Fruit fly (Drosophila melanogaster) whole organism, embryonic: ENCODE results near the gene Rab14.

Source experiments
- CG10366 ChIP-seq: fragments of 200-800 bp; sonication (Bioruptor generic); IDR thresholded peaks from 2 replicates; pipeline ENCODE4 v1.3.6; 2022; ENCODE audit warnings: missing biosample characterization, missing genetic modification characterization
- CG12071 ChIP-seq: fragments of 200-800 bp; sonication (Bioruptor generic); optimal IDR thresholded peaks from 3 replicates; lab custom pipeline; 2018; ENCODE audit warnings: missing biosample characterization, mild to moderate bottlenecking, missing genetic modification characterization
- CG12155 ChIP-seq: fragments of 200-800 bp; sonication (Bioruptor generic); optimal IDR thresholded peaks from 3 replicates; lab custom pipeline; 2016; ENCODE audit warnings: missing biosample characterization, missing genetic modification characterization
- CG12391 ChIP-seq: fragments of 200-800 bp; sonication (Bioruptor generic); optimal IDR thresholded peaks from 3 replicates; lab custom pipeline; 2018; ENCODE audit warnings: missing biosample characterization, mild to moderate bottlenecking, missing genetic modification characterization, moderate library complexity
- CG17328 ChIP-seq: fragments of 200-800 bp; sonication (Bioruptor generic); IDR thresholded peaks from 2 replicates; pipeline ENCODE4 v1.3.6; 2022; ENCODE audit warnings: missing biosample characterization, missing genetic modification characterization
- CG18011 ChIP-seq: fragments of 200-800 bp; sonication (Bioruptor generic); optimal IDR thresholded peaks from 2 replicates; lab custom pipeline; 2017; ENCODE audit warnings: missing biosample characterization, missing genetic modification characterization, mild to moderate bottlenecking, moderate library complexity, missing genotype
- CG2202 ChIP-seq: fragments of 200-800 bp; sonication (Bioruptor generic); optimal IDR thresholded peaks from 2 replicates; lab custom pipeline; 2018; ENCODE audit warnings: missing biosample characterization, mild to moderate bottlenecking, missing genetic modification characterization
- CG2678 ChIP-seq: fragments of 200-800 bp; sonication (Bioruptor generic); optimal IDR thresholded peaks from 3 replicates; lab custom pipeline; 2019; ENCODE audit warnings: missing biosample characterization, mild to moderate bottlenecking, missing genetic modification characterization, moderate library complexity
- CG34422 ChIP-seq: fragments of 200-800 bp; sonication (Bioruptor generic); IDR thresholded peaks from 3 replicates; pipeline ENCODE4 v1.3.6; 2022; ENCODE audit warnings: missing biosample characterization, missing genetic modification characterization
- CG5953 ChIP-seq: fragments of 200-800 bp; sonication (Bioruptor generic); IDR thresholded peaks from 2 replicates; pipeline ENCODE4 v1.3.6; 2022; ENCODE audit warnings: missing biosample characterization, missing genetic modification characterization
- CG6254 ChIP-seq: fragments of 200-800 bp; sonication (Bioruptor generic); optimal IDR thresholded peaks from 3 replicates; lab custom pipeline; 2017; ENCODE audit warnings: mild to moderate bottlenecking, missing biosample characterization, missing genetic modification reagents, missing genetic modification characterization
- CG6654 ChIP-seq: fragments of 200-800 bp; sonication (Bioruptor generic); optimal IDR thresholded peaks from 2 replicates; lab custom pipeline; 2017; ENCODE audit warnings: missing biosample characterization, mild to moderate bottlenecking, missing genetic modification characterization
- CG6689 ChIP-seq: fragments of 200-800 bp; sonication (Bioruptor generic); IDR thresholded peaks from 2 replicates; pipeline ENCODE4 v1.3.6; 2022; ENCODE audit warnings: missing biosample characterization, missing genetic modification characterization
- CG7357 ChIP-seq: fragments of 200-800 bp; sonication (Bioruptor generic); IDR thresholded peaks from 3 replicates; pipeline ENCODE4 v1.3.6; 2022; ENCODE audit warnings: missing biosample characterization, missing genetic modification characterization
- CG7372 ChIP-seq: fragments of 200-800 bp; sonication (Bioruptor generic); IDR thresholded peaks from 2 replicates; pipeline ENCODE4 v1.3.6; 2022; ENCODE audit warnings: missing biosample characterization, missing genetic modification characterization
- CG7928 ChIP-seq: fragments of 200-800 bp; sonication (Bioruptor generic); optimal IDR thresholded peaks from 2 replicates; lab custom pipeline; 2017; ENCODE audit warnings: missing biosample characterization, mild to moderate bottlenecking, missing genetic modification characterization
- CG7963 ChIP-seq: fragments of 200-800 bp; sonication (Bioruptor generic); IDR thresholded peaks from 3 replicates; pipeline ENCODE4 v1.3.6; 2022; ENCODE audit warnings: missing biosample characterization, missing genetic modification characterization; ENCODE audit not compliant: partially characterized antibody
- CG9797 ChIP-seq: fragments of 200-800 bp; sonication (Bioruptor generic); optimal IDR thresholded peaks from 3 replicates; lab custom pipeline; 2018; ENCODE audit warnings: missing biosample characterization, mild to moderate bottlenecking, missing genetic modification characterization
- Camta ChIP-seq: fragments of 200-800 bp; sonication (Bioruptor generic); optimal IDR thresholded peaks from 2 replicates; lab custom pipeline; 2016; ENCODE audit warnings: missing biosample characterization, missing genetic modification characterization
- Dip2 ChIP-seq: fragments of 200-800 bp; sonication (Bioruptor generic); IDR thresholded peaks from 2 replicates; pipeline ENCODE4 v1.3.6; 2022; ENCODE audit warnings: missing biosample characterization, missing genetic modification characterization
- H15 ChIP-seq: fragments of 200-800 bp; sonication (Bioruptor generic); IDR thresholded peaks from 3 replicates; pipeline ENCODE4 v1.3.6; 2022; ENCODE audit warnings: missing biosample characterization, missing genetic modification characterization
- HLH3B ChIP-seq: fragments of 200-800 bp; sonication (Bioruptor generic); IDR thresholded peaks from 2 replicates; pipeline ENCODE4 v1.3.6; 2022; ENCODE audit warnings: missing biosample characterization, missing genetic modification characterization
- MBD-R2 ChIP-seq: fragments of 200-800 bp; sonication (Bioruptor generic); IDR thresholded peaks from 2 replicates; pipeline ENCODE4 v1.3.6; 2022; ENCODE audit warnings: missing biosample characterization, missing genetic modification characterization
- Max ChIP-seq: fragments of 200-800 bp; sonication (Bioruptor generic); optimal IDR thresholded peaks from 2 replicates; lab custom pipeline; 2016; ENCODE audit warnings: missing biosample characterization, mild to moderate bottlenecking, missing genetic modification characterization
- NfI ChIP-seq: fragments of 200-800 bp; sonication (Bioruptor generic); optimal IDR thresholded peaks from 3 replicates; lab custom pipeline; 2018; ENCODE audit warnings: missing biosample characterization, mild to moderate bottlenecking, missing genetic modification characterization, moderate library complexity
- Oaz ChIP-seq: fragments of 200-800 bp; sonication (Bioruptor generic); IDR thresholded peaks from 2 replicates; pipeline ENCODE4 v1.3.6; 2022; ENCODE audit warnings: missing biosample characterization, missing genetic modification characterization
- Ssrp ChIP-seq: fragments of 200-800 bp; sonication (Bioruptor generic); optimal IDR thresholded peaks from 2 replicates; lab custom pipeline; 2018; ENCODE audit warnings: missing biosample characterization, mild to moderate bottlenecking, missing genetic modification characterization, moderate library complexity
- Xrp1 ChIP-seq: fragments of 200-800 bp; sonication (Bioruptor generic); IDR thresholded peaks from 2 replicates; pipeline ENCODE4 v1.3.6; 2022; ENCODE audit warnings: missing biosample characterization, missing genetic modification characterization
- ap ChIP-seq: fragments of 200-800 bp; sonication (Bioruptor generic); IDR thresholded peaks from 2 replicates; pipeline ENCODE4 v1.3.6; 2022; ENCODE audit warnings: missing biosample characterization, missing genetic modification characterization
- bowl ChIP-seq: fragments of 200-800 bp; sonication (Bioruptor generic); IDR thresholded peaks from 2 replicates; pipeline ENCODE4 v1.3.6; 2022; ENCODE audit warnings: missing biosample characterization, missing genetic modification characterization
- cg ChIP-seq: fragments of 200-800 bp; sonication (Bioruptor generic); optimal IDR thresholded peaks from 3 replicates; lab custom pipeline; 2019; ENCODE audit warnings: missing biosample characterization, mild to moderate bottlenecking, missing genetic modification characterization, moderate library complexity
- chn ChIP-seq: fragments of 200-800 bp; sonication (Bioruptor generic); optimal IDR thresholded peaks from 2 replicates; lab custom pipeline; 2016; ENCODE audit warnings: missing biosample characterization, missing genetic modification characterization
- dimm ChIP-seq: fragments of 200-800 bp; sonication (Bioruptor generic); IDR thresholded peaks from 2 replicates; pipeline ENCODE4 v1.3.6; 2022; ENCODE audit warnings: missing biosample characterization, missing genetic modification characterization
- dmrt11E ChIP-seq: fragments of 200-800 bp; sonication (Bioruptor generic); optimal IDR thresholded peaks from 3 replicates; lab custom pipeline; 2018; ENCODE audit warnings: missing biosample characterization, mild to moderate bottlenecking, missing genetic modification characterization, moderate library complexity
- ewg ChIP-seq: fragments of 200-800 bp; sonication (Bioruptor generic); optimal IDR thresholded peaks from 3 replicates; lab custom pipeline; 2017; ENCODE audit warnings: mild to moderate bottlenecking, missing biosample characterization, missing genetic modification reagents, missing genetic modification characterization
- fd96Cb ChIP-seq: fragments of 200-800 bp; sonication (Bioruptor generic); optimal IDR thresholded peaks from 2 replicates; lab custom pipeline; 2018; ENCODE audit warnings: missing biosample characterization, mild to moderate bottlenecking, missing genetic modification characterization, moderate library complexity
- fu2 ChIP-seq: fragments of 200-800 bp; sonication (Bioruptor generic); optimal IDR thresholded peaks from 2 replicates; lab custom pipeline; 2016; ENCODE audit warnings: missing biosample characterization, missing genetic modification characterization
- gt ChIP-seq: fragments of 200-800 bp; sonication (Bioruptor generic); IDR thresholded peaks from 2 replicates; pipeline ENCODE4 v1.3.6; 2022; ENCODE audit warnings: missing biosample characterization, missing genetic modification characterization
- hbn ChIP-seq: fragments of 200-800 bp; sonication (Bioruptor generic); IDR thresholded peaks from 2 replicates; pipeline ENCODE4 v1.3.6; 2022; ENCODE audit warnings: missing biosample characterization, missing genetic modification characterization; ENCODE audit not compliant: partially characterized antibody
- hkb ChIP-seq, 2 experiments: fragments of 200-800 bp in 1 of 2; fragments of >200 bp in 1 of 2; sonication (Bioruptor generic) in 1 of 2; IDR thresholded peaks in 1 of 2; optimal IDR thresholded peaks in 1 of 2; 2 replicates each; pipeline versions ENCODE4 v1.3.6 to Lab custom; 2017 to 2022; ENCODE audit warnings: missing biosample characterization in 1 of 2, missing genetic modification characterization in 1 of 2
- insv ChIP-seq, 2 experiments: fragments of 200-800 bp; sonication (Bioruptor generic); optimal IDR thresholded peaks; 3 replicates each; lab custom pipeline; 2016 to 2018; ENCODE audit warnings: missing biosample characterization in 2 of 2, missing genetic modification characterization in 2 of 2
- jumu ChIP-seq: fragments of 200-800 bp; sonication (Bioruptor generic); optimal IDR thresholded peaks from 3 replicates; lab custom pipeline; 2016; ENCODE audit warnings: missing biosample characterization, missing genetic modification characterization
- mirr ChIP-seq: fragments of 200-800 bp; sonication (Bioruptor generic); optimal IDR thresholded peaks from 3 replicates; lab custom pipeline; 2018; ENCODE audit warnings: missing biosample characterization, mild to moderate bottlenecking, missing genetic modification characterization
- pho ChIP-seq: fragments of 200-800 bp; sonication (Bioruptor generic); optimal IDR thresholded peaks from 2 replicates; lab custom pipeline; 2016; ENCODE audit warnings: missing biosample characterization, missing genetic modification characterization
- pita ChIP-seq: fragments of 200-800 bp; sonication (Bioruptor generic); optimal IDR thresholded peaks from 2 replicates; lab custom pipeline; 2017; ENCODE audit warnings: missing biosample characterization, mild to moderate bottlenecking, missing genetic modification characterization
- seq ChIP-seq: fragments of 200-800 bp; sonication (Bioruptor generic); IDR thresholded peaks from 2 replicates; pipeline ENCODE4 v1.3.6; 2022; ENCODE audit warnings: missing biosample characterization, missing genetic modification characterization
- sim ChIP-seq: fragments of 200-800 bp; sonication (Bioruptor generic); IDR thresholded peaks from 2 replicates; pipeline ENCODE4 v1.3.6; 2022; ENCODE audit warnings: missing biosample characterization, missing genetic modification characterization
- slp2 ChIP-seq: fragments of 200-800 bp; sonication (Bioruptor generic); optimal IDR thresholded peaks from 2 replicates; lab custom pipeline; 2016; ENCODE audit warnings: missing biosample characterization, missing genetic modification characterization
- ssp ChIP-seq: fragments of 200-800 bp; sonication (Bioruptor generic); IDR thresholded peaks from 2 replicates; pipeline ENCODE4 v1.3.6; 2022; ENCODE audit warnings: missing biosample characterization, missing genetic modification characterization
- tup ChIP-seq: fragments of 200-800 bp; sonication (Bioruptor generic); optimal IDR thresholded peaks from 2 replicates; lab custom pipeline; 2016; ENCODE audit warnings: missing biosample characterization, mild to moderate bottlenecking, missing genetic modification characterization, moderate library complexity

Rab14 gene

dm6 chr2L:14372254-14372717 lies 17.3 kb downstream of the Rab14 start (continued):
- TF ChIP-seq CG7928 (GFP tag; lab: Kevin White, UChicago) (no peak), CG7372 (GFP tag; lab: Robert Waterston, UW) (peak; percentile 66; the same call in 1 of the 2 replicates), CG5953 (peak; percentile 60; the same call in 1 of the 2 replicates), CG7963 (GFP tag; lab: Robert Waterston, UW) (no peak), CG6654 (no peak), hbn (no peak), CG12391 (tag; lab: Kevin White, UChicago) (peak; percentile 83), bowl (GFP tag; lab: Robert Waterston, UW) (peak; percentile 27; the same call in 1 of the 2 replicates), slp2 (GFP tag; lab: Kevin White, UChicago) (peak; percentile 26), Ssrp (peak; percentile 57), CG34422 (GFP tag; lab: Robert Waterston, UW) (peak; percentile 48; the same call in 1 of the 3 replicates), CG7357 (GFP tag; lab: Robert Waterston, UW) (no peak), sim (GFP tag; lab: Robert Waterston, UW) (no peak), mirr (GFP tag; lab: Kevin White, UChicago) (no peak), Camta (GFP tag; lab: Kevin White, UChicago) (peak; percentile 38), Max (GFP tag; lab: Kevin White, UChicago) (no peak), CG2202 (tag; lab: Kevin White, UChicago) (no peak), tup (GFP tag; lab: Kevin White, UChicago) (peak; percentile 9), CG12155 (GFP tag; lab: Kevin White, UChicago) (peak; percentile 67), CG9797 (GFP tag; lab: Kevin White, UChicago) (no peak), pita (GFP tag; lab: Kevin White, UChicago) (no peak), jumu (GFP tag; lab: Kevin White, UChicago) (peak; percentile 14), insv (GFP tag; optimal IDR thresholded peaks at IDR 0.05; lab: Kevin White, UChicago) (no peak), Dip2 (GFP tag; lab: Robert Waterston, UW) (no peak), CG6689 (GFP tag; lab: Robert Waterston, UW) (peak; percentile 61; the same call in 1 of the 2 replicates), gt (GFP tag; lab: Robert Waterston, UW) (no peak), chn (peak; percentile 61), CG17328 (peak; percentile 78), CG10366 (GFP tag; lab: Robert Waterston, UW) (peak; percentile 75), H15 (GFP tag; lab: Robert Waterston, UW) (0 out of 3 replicates have a peak, but pooled peaks have one; percentile 41), MBD-R2 (GFP tag; lab: Robert Waterston, UW) (no peak; the same call in 1 of the 2 replicates), CG18011 (GFP tag; lab: Kevin White, UChicago) (peak; percentile 42), hkb (optimal IDR thresholded peaks at IDR 0.05; lab: Kevin White, UChicago) (no peak), hkb (GFP tag; IDR thresholded peaks at IDR 0.05; lab: Robert Waterston, UW) (peak; percentile 83), cg (GFP tag; lab: Kevin White, UChicago) (no peak), CG6254 (no peak), Oaz (GFP tag; lab: Robert Waterston, UW) (peak; percentile 71), fu2 (GFP tag; lab: Kevin White, UChicago) (peak; percentile 56), ssp (GFP tag; lab: Robert Waterston, UW) (peak; percentile 60), CG2678 (tag; lab: Kevin White, UChicago) (peak; percentile 78), dimm (GFP tag; lab: Robert Waterston, UW) (peak; percentile 66), NfI (GFP tag; lab: Kevin White, UChicago) (peak; percentile 41), seq (peak; percentile 76), fd96Cb (tag; lab: Kevin White, UChicago) (peak; percentile 28), Xrp1 (peak; percentile 66), CG12071 (GFP tag; lab: Kevin White, UChicago) (peak; percentile 55), pho (GFP tag; lab: Kevin White, UChicago) (peak; percentile 35), HLH3B (GFP tag; lab: Robert Waterston, UW) (peak; percentile 82), ap (peak; percentile 62), ewg (GFP tag; lab: Kevin White, UChicago) (peak; percentile 43), dmrt11E (no peak)
